Fruit fly (Drosophila melanogaster) whole organism, embryonic: ENCODE data around the gene Ac76E.

Experiments used
- Aef1 ChIP-seq: fragments of 200-800 bp; sonication (Bioruptor generic); IDR thresholded peaks from 3 replicates; pipeline ENCODE4 v1.3.6; 2022; ENCODE audit warnings: missing biosample characterization, missing genetic modification characterization
- Atf-2 ChIP-seq: fragments of 200-800 bp; sonication (Bioruptor generic); optimal IDR thresholded peaks from 2 replicates; lab custom pipeline; 2016; ENCODE audit warnings: missing biosample characterization, missing genetic modification characterization
- Atf6 ChIP-seq: fragments of 200-800 bp; sonication (Bioruptor generic); IDR thresholded peaks from 2 replicates; pipeline ENCODE4 v1.3.6; 2022; ENCODE audit warnings: missing biosample characterization, missing genetic modification characterization
- BEAF-32 ChIP-seq: fragments of 200-800 bp; sonication (Bioruptor generic); optimal IDR thresholded peaks from 3 replicates; lab custom pipeline; 2017; ENCODE audit warnings: missing biosample characterization, missing genetic modification characterization, mild to moderate bottlenecking, moderate library complexity, missing genetic modification reagents
- Bdp1 ChIP-seq: fragments of 200-800 bp; sonication (Bioruptor generic); optimal IDR thresholded peaks from 3 replicates; lab custom pipeline; 2016; ENCODE audit warnings: missing biosample characterization, missing genetic modification characterization
- CG11695 ChIP-seq: fragments of 200-800 bp; sonication (Bioruptor generic); IDR thresholded peaks from 3 replicates; pipeline ENCODE4 v1.3.6; 2022; ENCODE audit warnings: missing biosample characterization, missing genetic modification characterization
- CG14710 ChIP-seq: fragments of 200-800 bp; sonication (Bioruptor generic); optimal IDR thresholded peaks from 3 replicates; lab custom pipeline; 2019; ENCODE audit warnings: missing biosample characterization, mild to moderate bottlenecking, missing genetic modification characterization, moderate library complexity
- CG17328 ChIP-seq: fragments of 200-800 bp; sonication (Bioruptor generic); IDR thresholded peaks from 2 replicates; pipeline ENCODE4 v1.3.6; 2022; ENCODE audit warnings: missing biosample characterization, missing genetic modification characterization
- CG17385 ChIP-seq: fragments of 200-800 bp; sonication (Bioruptor generic); optimal IDR thresholded peaks from 3 replicates; lab custom pipeline; 2018; ENCODE audit warnings: missing biosample characterization, mild to moderate bottlenecking, missing genetic modification characterization
- CG2129 ChIP-seq: fragments of 200-800 bp; sonication (Bioruptor generic); IDR thresholded peaks from 2 replicates; pipeline ENCODE4 v1.3.6; 2022; ENCODE audit warnings: missing biosample characterization, missing genetic modification characterization; ENCODE audit not compliant: partially characterized antibody
- CG3065 ChIP-seq: fragments of 200-800 bp; sonication (Bioruptor generic); optimal IDR thresholded peaks from 2 replicates; lab custom pipeline; 2016; ENCODE audit warnings: missing biosample characterization, missing genetic modification characterization
- CG34376 ChIP-seq: fragments of 200-800 bp; sonication (Bioruptor generic); optimal IDR thresholded peaks from 2 replicates; lab custom pipeline; 2018; ENCODE audit warnings: missing biosample characterization, mild to moderate bottlenecking, missing genetic modification characterization
- CG4424 ChIP-seq: fragments of 200-800 bp; sonication (Bioruptor generic); optimal IDR thresholded peaks from 3 replicates; lab custom pipeline; 2016; ENCODE audit warnings: missing biosample characterization, missing genetic modification characterization
- CG4854 ChIP-seq: fragments of 200-800 bp; sonication (Bioruptor generic); optimal IDR thresholded peaks from 2 replicates; lab custom pipeline; 2016; ENCODE audit warnings: missing biosample characterization, missing genetic modification characterization, inconsistent platforms
- CG8388 ChIP-seq: fragments of 200-800 bp; sonication (Bioruptor generic); optimal IDR thresholded peaks from 2 replicates; lab custom pipeline; 2019; ENCODE audit warnings: missing biosample characterization, mild to moderate bottlenecking, missing genetic modification characterization, moderate library complexity
- D ChIP-seq, 2 experiments: fragments of 200-800 bp in 1 of 2; fragments of >200 bp in 1 of 2; sonication (Bioruptor generic) in 1 of 2; optimal IDR thresholded peaks; 2 replicates in 1 of 2; 3 replicates in 1 of 2; lab custom pipeline; 2017; ENCODE audit warnings: mild to moderate bottlenecking in 1 of 2, missing biosample characterization in 1 of 2, missing genetic modification characterization in 1 of 2, missing genetic modification reagents in 1 of 2
- Dad ChIP-seq: fragments of 200-800 bp; sonication (Bioruptor generic); optimal IDR thresholded peaks from 3 replicates; lab custom pipeline; 2016; ENCODE audit warnings: missing biosample characterization, missing genetic modification characterization
- E2f2 ChIP-seq: fragments of 200-800 bp; sonication (Bioruptor generic); IDR thresholded peaks from 2 replicates; pipeline ENCODE4 v1.3.6; 2022; ENCODE audit warnings: missing biosample characterization, missing genetic modification characterization
- Hr3 ChIP-seq: fragments of 200-800 bp; sonication (Bioruptor generic); optimal IDR thresholded peaks from 3 replicates; lab custom pipeline; 2016; ENCODE audit warnings: missing biosample characterization, missing genetic modification characterization
- MESR4 ChIP-seq: fragments of 200-800 bp; sonication (Bioruptor generic); optimal IDR thresholded peaks from 2 replicates; lab custom pipeline; 2018; ENCODE audit warnings: missing biosample characterization, mild to moderate bottlenecking, missing genetic modification characterization, moderate library complexity
- MTF-1 ChIP-seq: fragments of 200-800 bp; sonication (Bioruptor generic); optimal IDR thresholded peaks from 2 replicates; lab custom pipeline; 2018; ENCODE audit warnings: missing biosample characterization, mild to moderate bottlenecking, missing genetic modification characterization, borderline replicate concordance
- NC2α ChIP-seq: fragments of 200-800 bp; sonication (Bioruptor generic); optimal IDR thresholded peaks from 2 replicates; lab custom pipeline; 2016; ENCODE audit warnings: missing biosample characterization, missing genetic modification characterization
- Nf-YC ChIP-seq: fragments of 200-800 bp; optimal IDR thresholded peaks from 3 replicates; lab custom pipeline; 2019; ENCODE audit warnings: missing biosample characterization, mild to moderate bottlenecking, missing genetic modification characterization, moderate library complexity
- Rx ChIP-seq: fragments of 200-800 bp; sonication (Bioruptor generic); IDR thresholded peaks from 2 replicates; pipeline ENCODE4 v1.3.6; 2022; ENCODE audit warnings: missing biosample characterization, missing genetic modification characterization
- Sry-δ ChIP-seq: fragments of 200-800 bp; sonication (Bioruptor generic); optimal IDR thresholded peaks from 2 replicates; lab custom pipeline; 2016; ENCODE audit warnings: missing biosample characterization, missing genetic modification characterization
- TFAM ChIP-seq: fragments of 200-800 bp; sonication (Bioruptor generic); optimal IDR thresholded peaks from 2 replicates; lab custom pipeline; 2017; ENCODE audit warnings: missing biosample characterization, missing genetic modification characterization, inconsistent platforms
- Trl ChIP-seq, 3 experiments: fragments of >200 bp in 2 of 3; fragments of 200-800 bp in 1 of 3; sonication (Bioruptor generic) in 1 of 3; optimal IDR thresholded peaks; 2 replicates in 1 of 3; 3 replicates in 2 of 3; lab custom pipeline; 2016 to 2017; ENCODE audit warnings: missing biosample characterization in 1 of 3, missing genetic modification characterization in 1 of 3
- Xbp1 ChIP-seq: fragments of 200-800 bp; sonication (Bioruptor generic); optimal IDR thresholded peaks from 3 replicates; lab custom pipeline; 2016; ENCODE audit warnings: missing biosample characterization, mild to moderate bottlenecking, missing genetic modification characterization
- Xrp1 ChIP-seq: fragments of 200-800 bp; sonication (Bioruptor generic); IDR thresholded peaks from 2 replicates; pipeline ENCODE4 v1.3.6; 2022; ENCODE audit warnings: missing biosample characterization, missing genetic modification characterization
- ac ChIP-seq: fragments of 200-800 bp; sonication (Bioruptor generic); optimal IDR thresholded peaks from 3 replicates; lab custom pipeline; 2017; ENCODE audit warnings: missing biosample characterization, mild to moderate bottlenecking, missing genetic modification characterization
- ara ChIP-seq: fragments of 200-800 bp; sonication (Bioruptor generic); IDR thresholded peaks from 2 replicates; pipeline ENCODE4 v1.3.6; 2022; ENCODE audit warnings: missing biosample characterization, missing genetic modification characterization
- br ChIP-seq: fragments of >200 bp; optimal IDR thresholded peaks from 2 replicates; lab custom pipeline; 2017
- bsh ChIP-seq, 2 experiments: fragments of 200-800 bp; sonication (Bioruptor generic); optimal IDR thresholded peaks; 2 replicates each; lab custom pipeline; 2017 to 2018; ENCODE audit warnings: mild to moderate bottlenecking in 2 of 2, missing biosample characterization in 2 of 2, missing genetic modification characterization in 2 of 2, moderate library complexity in 1 of 2
- cato ChIP-seq: fragments of 200-800 bp; sonication (Bioruptor generic); optimal IDR thresholded peaks from 2 replicates; lab custom pipeline; 2016; ENCODE audit warnings: missing biosample characterization, missing genetic modification characterization, borderline replicate concordance
- chinmo ChIP-seq: fragments of 200-800 bp; sonication (Bioruptor generic); IDR thresholded peaks from 4 replicates; pipeline ENCODE4 v1.3.6; 2022; ENCODE audit warnings: missing biosample characterization, missing genetic modification characterization; ENCODE audit not compliant: partially characterized antibody
- danr ChIP-seq: fragments of 200-800 bp; sonication (Bioruptor generic); IDR thresholded peaks from 2 replicates; pipeline ENCODE4 v1.3.6; 2022; ENCODE audit warnings: missing biosample characterization, missing genetic modification characterization
- dimm ChIP-seq: fragments of 200-800 bp; sonication (Bioruptor generic); IDR thresholded peaks from 2 replicates; pipeline ENCODE4 v1.3.6; 2022; ENCODE audit warnings: missing biosample characterization, missing genetic modification characterization
- hb ChIP-seq: fragments of 200-800 bp; sonication (Bioruptor generic); IDR thresholded peaks from 3 replicates; pipeline ENCODE4 v1.3.6; 2022; ENCODE audit warnings: missing biosample characterization, missing genetic modification characterization; ENCODE audit not compliant: partially characterized antibody
- her ChIP-seq: fragments of 200-800 bp; sonication (Bioruptor generic); optimal IDR thresholded peaks from 2 replicates; lab custom pipeline; 2016; ENCODE audit warnings: missing biosample characterization, missing genetic modification characterization
- hkb ChIP-seq, 2 experiments: fragments of 200-800 bp in 1 of 2; fragments of >200 bp in 1 of 2; sonication (Bioruptor generic) in 1 of 2; IDR thresholded peaks in 1 of 2; optimal IDR thresholded peaks in 1 of 2; 2 replicates each; pipeline versions ENCODE4 v1.3.6 to Lab custom; 2017 to 2022; ENCODE audit warnings: missing biosample characterization in 1 of 2, missing genetic modification characterization in 1 of 2
- mirr ChIP-seq: fragments of 200-800 bp; sonication (Bioruptor generic); optimal IDR thresholded peaks from 3 replicates; lab custom pipeline; 2018; ENCODE audit warnings: missing biosample characterization, mild to moderate bottlenecking, missing genetic modification characterization
- oc ChIP-seq: fragments of 200-800 bp; sonication (Bioruptor generic); optimal IDR thresholded peaks from 2 replicates; lab custom pipeline; 2018; ENCODE audit warnings: missing biosample characterization, mild to moderate bottlenecking, missing genetic modification characterization, moderate library complexity
- odd ChIP-seq: fragments of 200-800 bp; sonication (Bioruptor generic); optimal IDR thresholded peaks from 2 replicates; lab custom pipeline; 2017; ENCODE audit warnings: missing biosample characterization, mild to moderate bottlenecking, missing genetic modification characterization
- peb ChIP-seq: fragments of 200-800 bp; sonication (Bioruptor generic); IDR thresholded peaks from 2 replicates; pipeline ENCODE4 v1.3.6; 2022; ENCODE audit warnings: missing biosample characterization, missing genetic modification characterization
- phol ChIP-seq: fragments of 200-800 bp; sonication (Bioruptor generic); optimal IDR thresholded peaks from 3 replicates; lab custom pipeline; 2018; ENCODE audit warnings: missing biosample characterization, mild to moderate bottlenecking, missing genetic modification characterization, moderate library complexity
- sima ChIP-seq: fragments of 200-800 bp; sonication (Bioruptor generic); optimal IDR thresholded peaks from 2 replicates; lab custom pipeline; 2016; ENCODE audit warnings: missing biosample characterization, missing genetic modification characterization
- slp2 ChIP-seq: fragments of 200-800 bp; sonication (Bioruptor generic); optimal IDR thresholded peaks from 2 replicates; lab custom pipeline; 2016; ENCODE audit warnings: missing biosample characterization, missing genetic modification characterization
- wek ChIP-seq: fragments of 200-800 bp; sonication (Bioruptor generic); optimal IDR thresholded peaks from 3 replicates; lab custom pipeline; 2018; ENCODE audit warnings: missing biosample characterization, mild to moderate bottlenecking, missing genetic modification characterization, moderate library complexity
- zen ChIP-seq: fragments of 200-800 bp; sonication (Bioruptor generic); optimal IDR thresholded peaks from 3 replicates; lab custom pipeline; 2018; ENCODE audit warnings: missing biosample characterization, mild to moderate bottlenecking, missing genetic modification characterization, moderate library complexity

The Ac76E gene

DNA sequence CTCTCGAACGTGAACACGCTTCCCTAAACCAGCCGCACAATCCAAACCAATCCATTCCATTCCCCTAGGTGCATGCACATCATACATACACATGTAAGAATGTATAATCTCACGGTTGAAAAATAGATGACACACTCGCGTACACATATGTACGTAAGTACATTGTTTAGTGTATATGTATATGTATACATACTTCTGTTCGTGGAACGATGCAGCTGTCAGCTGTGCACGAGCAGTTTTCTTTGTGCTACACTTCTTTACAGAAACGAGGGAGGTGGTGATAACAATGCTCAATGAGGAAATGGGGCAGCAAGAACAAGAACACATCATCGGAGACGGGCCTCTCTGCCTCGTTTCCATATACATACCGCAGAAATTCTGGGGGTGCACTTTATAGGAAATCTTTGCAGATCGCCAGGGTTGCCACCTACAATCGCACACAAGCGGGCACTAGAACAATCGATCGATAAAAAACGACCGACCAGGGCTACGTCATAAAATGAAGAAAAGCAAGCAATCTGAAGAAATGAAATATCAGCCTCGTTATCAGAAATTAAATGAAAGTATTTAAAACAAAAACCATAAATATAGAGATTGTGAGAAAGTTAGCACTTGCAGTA, 39.7 kb upstream of the Ac76E start (continued):
- peak; percentile 13 for TF ChIP-seq CG4424 (GFP tag; lab: Kevin White, UChicago)
- TF ChIP-seq cato = no peak
- TF ChIP-seq Dad (GFP tag; lab: Kevin White, UChicago) = no peak
- TF ChIP-seq Xbp1 (GFP tag; lab: Kevin White, UChicago) = no peak
- TF ChIP-seq Bdp1 = no peak
- TF ChIP-seq Sry-δ = peak; percentile 47
- TF ChIP-seq dimm = no peak
- TF ChIP-seq her (GFP tag; lab: Kevin White, UChicago) = no peak
- TF ChIP-seq CG8388 (GFP tag; lab: Kevin White, UChicago) = no peak
- TF ChIP-seq phol (tag; lab: Kevin White, UChicago) = no peak
- no peak for TF ChIP-seq CG3065 (GFP tag; lab: Kevin White, UChicago)
- TF ChIP-seq Xrp1 = peak; percentile 32; the same call in 1 of the 2 replicates
- no peak for TF ChIP-seq Aef1 (GFP tag; lab: Robert Waterston, UW)
- TF ChIP-seq br (lab: Kevin White, UChicago) = no peak
- TF ChIP-seq Nf-YC = no peak
- TF ChIP-seq Rx = no peak
- no peak for TF ChIP-seq sima
- TF ChIP-seq zen (tag; lab: Kevin White, UChicago) = no peak
- TF ChIP-seq peb (GFP tag; lab: Robert Waterston, UW) = no peak
- no peak for TF ChIP-seq bsh (GFP tag; optimal IDR thresholded peaks at IDR 0.05; lab: Kevin White, UChicago)
- peak; percentile 4 for TF ChIP-seq BEAF-32 (GFP tag; lab: Kevin White, UChicago)
- TF ChIP-seq CG4854 (GFP tag; lab: Kevin White, UChicago) = no peak
- TF ChIP-seq Hr3 (GFP tag; lab: Kevin White, UChicago) = no peak
- no peak for TF ChIP-seq danr
- TF ChIP-seq CG2129 = no peak
- peak; percentile 73 for TF ChIP-seq CG17385 (GFP tag; lab: Kevin White, UChicago)
- TF ChIP-seq TFAM = no peak
- no peak for TF ChIP-seq NC2α (GFP tag; lab: Kevin White, UChicago)
- no peak for TF ChIP-seq ara (GFP tag; lab: Robert Waterston, UW)
- 0 out of 2 replicates have a peak, but pooled peaks have one; percentile 23 for TF ChIP-seq CG17328
- TF ChIP-seq odd (GFP tag; lab: Kevin White, UChicago) = no peak
- no peak for TF ChIP-seq CG34376 (GFP tag; lab: Kevin White, UChicago)
- no peak for TF ChIP-seq MESR4 (GFP tag; lab: Kevin White, UChicago)
- no peak for TF ChIP-seq hkb (optimal IDR thresholded peaks at IDR 0.05; lab: Kevin White, UChicago)
- 0 out of 2 replicates have a peak, but pooled peaks have one; percentile 12 for TF ChIP-seq hkb (GFP tag; IDR thresholded peaks at IDR 0.05; lab: Robert Waterston, UW)
- TF ChIP-seq ac (GFP tag; lab: Kevin White, UChicago) = peak; percentile 36
- no peak for TF ChIP-seq oc (tag; lab: Kevin White, UChicago)
- no peak for TF ChIP-seq CG14710 (tag; lab: Kevin White, UChicago)
- 0 out of 4 replicates have a peak, but pooled peaks have one; percentile 64 for TF ChIP-seq chinmo
- no peak for TF ChIP-seq Atf6
- TF ChIP-seq hb = no peak
- no peak for TF ChIP-seq CG11695 (GFP tag; lab: Robert Waterston, UW)
- TF ChIP-seq slp2 (GFP tag; lab: Kevin White, UChicago) = no peak
- peak; percentile 89 for TF ChIP-seq D (optimal IDR thresholded peaks at IDR 0.05; lab: Kevin White, UChicago)
- TF ChIP-seq D (GFP tag; optimal IDR thresholded peaks at IDR 0.05; lab: Kevin White, UChicago) = no peak
- TF ChIP-seq mirr (GFP tag; lab: Kevin White, UChicago) = peak; percentile 14
- TF ChIP-seq E2f2 (GFP tag; lab: Robert Waterston, UW) = 0 out of 2 replicates have a peak, but pooled peaks have one; percentile 6
- no peak for TF ChIP-seq MTF-1 (GFP tag; lab: Kevin White, UChicago)
- no peak for TF ChIP-seq Trl (optimal IDR thresholded peaks at IDR 0.05; lab: Kevin White, UChicago)
- TF ChIP-seq Trl (GFP tag; optimal IDR thresholded peaks at IDR 0.05; lab: Kevin White, UChicago) = no peak
- TF ChIP-seq wek (GFP tag; lab: Kevin White, UChicago) = peak; percentile 30
- TF ChIP-seq Atf-2 (GFP tag; lab: Kevin White, UChicago) = no peak
